Worm (Caenorhabditis elegans): ENCODE data around the gene srd-56.

srd-56 gene

DNA sequence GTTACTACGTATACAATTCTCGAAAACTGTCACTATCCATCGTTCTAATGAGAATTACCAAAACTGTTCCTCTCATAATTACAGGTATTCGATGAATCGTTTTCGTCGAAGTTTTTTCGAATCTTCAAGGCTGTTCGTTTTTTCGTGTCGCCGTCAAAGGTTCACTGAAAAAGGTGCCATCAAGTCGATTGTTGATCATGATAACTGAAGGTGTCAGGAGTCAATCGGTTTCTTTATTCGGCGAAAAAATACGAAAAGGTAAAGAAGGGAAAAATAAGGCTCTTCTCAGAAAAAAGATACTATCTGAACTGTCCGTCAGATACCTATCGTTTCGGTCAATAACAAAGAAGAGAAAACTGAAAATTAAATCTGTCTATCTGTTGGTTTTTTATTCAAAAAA is 35.8 kb upstream of the srd-56 start:
- TF ChIP-seq snpc-4 (tag; optimal IDR thresholded peaks at IDR 0.05) (no peak), nhr-28 (tag; optimal IDR thresholded peaks at IDR 0.05) (no peak), ztf-11 (tag; optimal IDR thresholded peaks at IDR 0.05) (no peak), sem-2 (GFP tag; optimal IDR thresholded peaks at IDR 0.05) (no peak), lin-13 (tag; optimal IDR thresholded peaks at IDR 0.05) (no peak), pha-4 (tag; optimal IDR thresholded peaks at IDR 0.05) (no peak), nhr-76 (tag; optimal IDR thresholded peaks at IDR 0.05) (no peak), M03D4.4 (tag; optimal IDR thresholded peaks at IDR 0.05) (no peak), bed-3 (GFP tag; optimal IDR thresholded peaks at IDR 0.05) (no peak), flh-1 (GFP tag; optimal IDR thresholded peaks at IDR 0.05) (no peak), zip-8 (tag; optimal IDR thresholded peaks at IDR 0.05) (no peak), unc-62 (GFP tag; optimal IDR thresholded peaks at IDR 0.05) (no peak), lin-32 (GFP tag; optimal IDR thresholded peaks at IDR 0.05) (no peak), tbx-8 (GFP tag; optimal IDR thresholded peaks at IDR 0.05) (no peak)

DNA sequence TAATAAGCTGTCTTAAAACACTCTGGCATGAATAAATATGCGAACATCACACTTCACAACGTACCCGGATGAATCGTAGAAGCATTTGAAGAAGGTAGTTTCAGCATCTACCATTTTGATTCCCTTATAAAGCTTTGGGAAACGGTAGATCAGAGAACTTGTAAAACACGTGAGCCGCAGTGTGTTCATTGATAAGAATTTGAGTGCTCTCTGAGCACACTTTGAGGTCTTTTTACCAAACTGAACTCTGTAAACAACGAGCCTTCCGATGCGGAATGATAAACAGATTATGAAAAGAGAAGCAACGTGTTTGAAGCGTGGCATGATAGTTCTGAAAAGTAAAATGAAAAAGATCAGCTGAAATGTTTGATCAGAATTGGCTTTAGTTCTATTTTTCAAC is 35.2 kb upstream of the srd-56 start, which contains the start of gene aqp-1:
Gene aqp-1, minus strand, starts transcription at position 102 of the 400 bp plus-strand sequence.
- TF ChIP-seq mep-1 (tag; optimal IDR thresholded peaks at IDR 0.05) (no peak), ham-2 (GFP tag; optimal IDR thresholded peaks at IDR 0.05) (no peak), ces-1 (GFP tag; optimal IDR thresholded peaks at IDR 0.05) (no peak), nhr-237 (tag; optimal IDR thresholded peaks at IDR 0.05) (no peak), ceh-39 (tag; optimal IDR thresholded peaks at IDR 0.05) (no peak), flh-1 (GFP tag; optimal IDR thresholded peaks at IDR 0.05) (no peak), unc-39 (tag; optimal IDR thresholded peaks at IDR 0.05) (no peak), elt-3 (tag; optimal IDR thresholded peaks at IDR 0.05) (no peak), sem-2 (GFP tag; optimal IDR thresholded peaks at IDR 0.05) (no peak), elt-1 (tag; optimal IDR thresholded peaks at IDR 0.05; ENCODE audit: borderline replicate concordance, insufficient read depth) (no peak), nhr-12 (tag; optimal IDR thresholded peaks at IDR 0.05) (no peak), pha-4 (tag; optimal IDR thresholded peaks at IDR 0.05) (no peak), hlh-1 (tag; optimal IDR thresholded peaks at IDR 0.05) (no peak), mls-2 (tag; optimal IDR thresholded peaks at IDR 0.05) (no peak), ceh-83 (GFP tag; optimal IDR thresholded peaks at IDR 0.05) (no peak), ztf-11 (tag; optimal IDR thresholded peaks at IDR 0.05) (no peak), zip-8 (tag; optimal IDR thresholded peaks at IDR 0.05) (no peak), blmp-1 (tag; optimal IDR thresholded peaks at IDR 0.05) (no peak)

- TF ChIP-seq nhr-12 (tag; optimal IDR thresholded peaks at IDR 0.05) (no peak), sem-2 (GFP tag; optimal IDR thresholded peaks at IDR 0.05) (no peak), lsy-2 (tag; optimal IDR thresholded peaks at IDR 0.05) (no peak), nhr-28 (tag; optimal IDR thresholded peaks at IDR 0.05) (no peak), tbx-8 (GFP tag; optimal IDR thresholded peaks at IDR 0.05) (no peak), snpc-4 (tag; optimal IDR thresholded peaks at IDR 0.05) (no peak), ztf-11 (tag; optimal IDR thresholded peaks at IDR 0.05) (no peak), pha-4 (tag; optimal IDR thresholded peaks at IDR 0.05) (no peak), hlh-1 (tag; optimal IDR thresholded peaks at IDR 0.05) (no peak), blmp-1 (tag; optimal IDR thresholded peaks at IDR 0.05) (no peak), bed-3 (GFP tag; optimal IDR thresholded peaks at IDR 0.05) (no peak), cnd-1 (tag; optimal IDR thresholded peaks at IDR 0.05) (no peak)
Measured at ce11 chrII:7236937-7237336, 33.9 kb upstream of the srd-56 start.

- no peak for TF ChIP-seq unc-120 (tag; optimal IDR thresholded peaks at IDR 0.05; ENCODE audit: poor library complexity, severe bottlenecking)
- TF ChIP-seq ham-2 (GFP tag; optimal IDR thresholded peaks at IDR 0.05): no peak
- TF ChIP-seq nhr-28 (tag; optimal IDR thresholded peaks at IDR 0.05): no peak
- TF ChIP-seq cnd-1 (tag; optimal IDR thresholded peaks at IDR 0.05): no peak
- no peak for TF ChIP-seq elt-1 (tag; optimal IDR thresholded peaks at IDR 0.05; ENCODE audit: borderline replicate concordance, insufficient read depth)
- no peak for TF ChIP-seq blmp-1 (tag; optimal IDR thresholded peaks at IDR 0.05)
- TF ChIP-seq lin-32 (GFP tag; optimal IDR thresholded peaks at IDR 0.05): no peak
- no peak for TF ChIP-seq flh-1 (GFP tag; optimal IDR thresholded peaks at IDR 0.05)
- no peak for TF ChIP-seq hlh-1 (tag; optimal IDR thresholded peaks at IDR 0.05)
- TF ChIP-seq sptf-1 (tag; optimal IDR thresholded peaks at IDR 0.05): no peak
- no peak for TF ChIP-seq unc-62 (GFP tag; optimal IDR thresholded peaks at IDR 0.05)
- TF ChIP-seq elt-3 (tag; optimal IDR thresholded peaks at IDR 0.05): no peak
- TF ChIP-seq ztf-11 (tag; optimal IDR thresholded peaks at IDR 0.05): no peak
- no peak for TF ChIP-seq nhr-12 (tag; optimal IDR thresholded peaks at IDR 0.05)
- no peak for TF ChIP-seq mep-1 (tag; optimal IDR thresholded peaks at IDR 0.05)
- no peak for TF ChIP-seq zip-8 (tag; optimal IDR thresholded peaks at IDR 0.05)
Measured at ce11 chrII:7233274-7233673, 30.3 kb upstream of the srd-56 start.

DNA sequence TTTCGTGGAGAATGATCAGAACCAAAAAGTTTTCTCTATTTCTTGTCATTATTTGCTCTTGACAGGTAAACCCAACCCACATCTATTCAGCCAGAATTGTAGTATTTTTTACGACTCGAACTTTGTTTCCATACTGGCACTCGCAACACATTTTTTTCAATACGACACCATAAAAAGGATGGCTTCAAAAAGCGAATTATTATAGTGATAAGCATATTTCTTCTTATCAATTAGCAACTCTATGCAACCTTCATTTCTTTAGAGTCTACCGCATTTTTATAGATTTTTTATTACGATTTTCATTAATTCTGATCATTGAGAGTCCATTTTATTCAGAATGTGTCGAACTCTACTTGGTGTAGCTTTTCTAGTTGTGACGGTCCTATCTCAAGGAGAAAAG is 29.5 kb upstream of the srd-56 start, which contains the start of gene ctsa-3.1:
Gene ctsa-3.1, plus strand, starts transcription at position 337 of the 400 bp plus-strand sequence.
- no peak for TF ChIP-seq lin-32 (GFP tag; optimal IDR thresholded peaks at IDR 0.05)
- TF ChIP-seq nhr-76 (tag; optimal IDR thresholded peaks at IDR 0.05): no peak
- no peak for TF ChIP-seq cnd-1 (tag; optimal IDR thresholded peaks at IDR 0.05)
- TF ChIP-seq elt-1 (tag; optimal IDR thresholded peaks at IDR 0.05; ENCODE audit: borderline replicate concordance, insufficient read depth): no peak
- no peak for TF ChIP-seq pha-4 (tag; optimal IDR thresholded peaks at IDR 0.05)
- TF ChIP-seq ceh-83 (GFP tag; optimal IDR thresholded peaks at IDR 0.05): no peak
- TF ChIP-seq sptf-1 (tag; optimal IDR thresholded peaks at IDR 0.05): no peak
- TF ChIP-seq lsy-2 (tag; optimal IDR thresholded peaks at IDR 0.05): no peak
- TF ChIP-seq ztf-11 (tag; optimal IDR thresholded peaks at IDR 0.05): no peak
- TF ChIP-seq unc-39 (tag; optimal IDR thresholded peaks at IDR 0.05): no peak
- no peak for TF ChIP-seq snpc-4 (tag; optimal IDR thresholded peaks at IDR 0.05)
- TF ChIP-seq lin-13 (tag; optimal IDR thresholded peaks at IDR 0.05): no peak
- no peak for TF ChIP-seq ceh-43 (GFP tag; optimal IDR thresholded peaks at IDR 0.05)
- no peak for TF ChIP-seq nhr-2 (tag; optimal IDR thresholded peaks at IDR 0.05)
- TF ChIP-seq nhr-28 (tag; optimal IDR thresholded peaks at IDR 0.05): no peak
- no peak for TF ChIP-seq ces-1 (GFP tag; optimal IDR thresholded peaks at IDR 0.05)
- no peak for TF ChIP-seq mls-2 (tag; optimal IDR thresholded peaks at IDR 0.05)
- TF ChIP-seq blmp-1 (tag; optimal IDR thresholded peaks at IDR 0.05): no peak

Measured in whole organism, mixed stage, embryonic.